Fruit fly (Drosophila melanogaster): ENCODE measurements around the gene CG11345.

DNA sequence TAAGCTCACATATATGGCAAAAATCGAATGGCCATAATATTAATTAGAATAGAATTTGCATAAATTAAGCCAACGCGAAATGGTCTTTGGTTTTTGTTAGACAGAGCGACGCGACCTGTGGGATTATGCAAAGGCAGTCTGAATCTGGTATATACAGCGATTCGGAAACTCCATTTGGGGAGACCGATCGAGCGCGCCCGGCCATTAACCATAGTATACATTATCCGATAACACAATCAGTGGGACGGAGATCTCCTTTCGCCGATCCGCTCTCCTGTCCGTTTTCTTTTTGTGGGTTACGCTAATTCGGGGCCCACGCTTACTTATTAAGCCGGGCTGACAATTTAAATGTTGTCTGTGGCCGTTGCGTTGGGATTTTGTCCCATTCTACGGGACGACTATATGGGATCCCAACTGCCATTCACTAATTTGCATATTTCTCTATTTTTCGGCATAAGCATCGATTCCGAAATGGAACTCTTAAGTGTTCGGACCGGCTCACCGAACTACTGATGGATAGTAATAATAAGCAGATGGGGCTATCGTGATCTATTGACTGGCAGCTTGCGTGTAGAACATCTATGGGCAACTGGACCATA is 19.8 kb upstream of the CG11345 start:
- TF ChIP-seq Sox100B (GFP tag; optimal IDR thresholded peaks at IDR 0.05) = no peak
- no peak for TF ChIP-seq HLH3B (GFP tag; IDR thresholded peaks at IDR 0.05)
